Worm (Caenorhabditis elegans): ENCODE data around the gene C12D5.5.

- TF ChIP-seq ztf-11 (tag; optimal IDR thresholded peaks at IDR 0.05) (no peak), nhr-10 (tag; optimal IDR thresholded peaks at IDR 0.05) (no peak), elt-3 (tag; optimal IDR thresholded peaks at IDR 0.05) (no peak), ZK546.5 (tag; optimal IDR thresholded peaks at IDR 0.05) (no peak), nhr-21 (tag; optimal IDR thresholded peaks at IDR 0.05) (no peak), ama-1 (optimal IDR thresholded peaks at IDR 0.05) (no peak)
Observed at ce11 chrV:7675904-7676303, 7.9 kb downstream of the C12D5.5 start, which contains the start of gene C12D5.3.

Data from whole organism, L2 larva.